Worm (Caenorhabditis elegans): ENCODE results near the gene hpo-9.

Gene hpo-9

ce11 chrV:7246951-7247350 lies 10.0 kb upstream of the hpo-9 start, which contains the start of gene C05C8.7:
Gene C05C8.7 (minus strand): TSS chrV:7247050.
- TF ChIP-seq F16B12.6 (tag; optimal IDR thresholded peaks at IDR 0.05) = no peak
- peak; percentile 92 for TF ChIP-seq blmp-1 (tag; optimal IDR thresholded peaks at IDR 0.05)
- no peak for TF ChIP-seq aha-1 (tag; optimal IDR thresholded peaks at IDR 0.05)
- no peak for TF ChIP-seq unc-30 (tag; optimal IDR thresholded peaks at IDR 0.05)
- TF ChIP-seq hlh-17 (GFP tag; optimal IDR thresholded peaks at IDR 0.05; ENCODE audit: borderline replicate concordance) = no peak
- TF ChIP-seq efl-1 (optimal IDR thresholded peaks at IDR 0.05) = no peak
- TF ChIP-seq efl-1 (GFP tag; optimal IDR thresholded peaks at IDR 0.05 in 1 of 2) = no peak
- TF ChIP-seq nhr-85 (tag) = no peak

- TF ChIP-seq ceh-90 (tag; optimal IDR thresholded peaks at IDR 0.05) (no peak), lsy-2 (tag; optimal IDR thresholded peaks at IDR 0.05) (no peak), C16A3.4 (tag; optimal IDR thresholded peaks at IDR 0.05) (no peak), ceh-82 (tag; optimal IDR thresholded peaks at IDR 0.05) (no peak), unc-98 (GFP tag; IDR thresholded peaks at IDR 0.05) (no peak), ama-1 (optimal IDR thresholded peaks at IDR 0.05) (no peak), aly-2 (tag; optimal IDR thresholded peaks at IDR 0.05) (no peak), nhr-85 (tag) (no peak), pqm-1 (tag; optimal IDR thresholded peaks at IDR 0.05) (no peak), efl-1 (optimal IDR thresholded peaks at IDR 0.05) (no peak), efl-1 (GFP tag; optimal IDR thresholded peaks at IDR 0.05 in 1 of 2) (no peak), nhr-11 (tag; optimal IDR thresholded peaks at IDR 0.05) (no peak), swsn-7 (tag; optimal IDR thresholded peaks at IDR 0.05) (no peak), nhr-90 (tag; optimal IDR thresholded peaks at IDR 0.05; ENCODE audit: poor library complexity) (no peak), mef-2 (tag; optimal IDR thresholded peaks at IDR 0.05) (no peak), nhr-28 (tag; optimal IDR thresholded peaks at IDR 0.05) (no peak)
Measured at ce11 chrV:7239471-7239870, 2.5 kb upstream of the hpo-9 start, which contains the start of gene C05C8.1. Gene C05C8.1 (plus strand): TSS chrV:7239771.

- TF ChIP-seq mef-2 (tag; optimal IDR thresholded peaks at IDR 0.05) (no peak), nhr-76 (tag; optimal IDR thresholded peaks at IDR 0.05) (no peak), Y116A8C.19 (tag; optimal IDR thresholded peaks at IDR 0.05; ENCODE audit: borderline replicate concordance) (no peak), lsy-2 (tag; optimal IDR thresholded peaks at IDR 0.05) (peak; percentile 88), dsc-1 (tag; optimal IDR thresholded peaks at IDR 0.05) (peak; percentile 82), nhr-85 (tag) (peak; percentile 94), lin-35 (GFP tag; optimal IDR thresholded peaks at IDR 0.05) (peak; percentile 94 to 97), xbp-1 (tag; optimal IDR thresholded peaks at IDR 0.05) (peak; percentile 88), snpc-4 (tag; optimal IDR thresholded peaks at IDR 0.05) (peak; percentile 63), isw-1 (GFP tag; IDR thresholded peaks at IDR 0.05) (peak; percentile 88), lin-13 (GFP tag; optimal IDR thresholded peaks at IDR 0.05) (peak; percentile 82), fkh-10 (GFP tag; optimal IDR thresholded peaks at IDR 0.05) (peak; percentile 37), grh-1 (GFP tag; IDR thresholded peaks at IDR 0.05) (peak; percentile 77), ama-1 (optimal IDR thresholded peaks at IDR 0.05) (no peak), mep-1 (tag; optimal IDR thresholded peaks at IDR 0.05) (peak; percentile 80), ceh-90 (tag; optimal IDR thresholded peaks at IDR 0.05) (no peak), ets-5 (GFP tag; IDR thresholded peaks at IDR 0.05) (no peak), nhr-12 (tag; optimal IDR thresholded peaks at IDR 0.05) (no peak), sox-4 (tag; optimal IDR thresholded peaks at IDR 0.05) (peak; percentile 8), fos-1 (tag; optimal IDR thresholded peaks at IDR 0.05) (peak; percentile 52), swsn-7 (tag; optimal IDR thresholded peaks at IDR 0.05) (peak; percentile 85), hpl-2 (GFP tag; optimal IDR thresholded peaks at IDR 0.05) (peak; percentile 75), C04F5.9 (tag; optimal IDR thresholded peaks at IDR 0.05) (peak; percentile 48), ztf-4 (tag; optimal IDR thresholded peaks at IDR 0.05) (peak; percentile 38), egl-27 (tag; optimal IDR thresholded peaks at IDR 0.05) (no peak), nhr-237 (tag; optimal IDR thresholded peaks at IDR 0.05) (peak; percentile 51), unc-62 (GFP tag; optimal IDR thresholded peaks at IDR 0.05) (no peak), unc-86 (tag; optimal IDR thresholded peaks at IDR 0.05) (peak; percentile 81), lin-39 (tag; optimal IDR thresholded peaks at IDR 0.05) (peak; percentile 74), efl-1 (optimal IDR thresholded peaks at IDR 0.05) (peak; percentile 96 to 98), efl-1 (GFP tag; optimal IDR thresholded peaks at IDR 0.05 in 1 of 2) (peak; percentile 96 to 100), nhr-11 (tag; optimal IDR thresholded peaks at IDR 0.05) (peak; percentile 48), blmp-1 (tag; optimal IDR thresholded peaks at IDR 0.05) (peak; percentile 73), hlh-4 (tag; optimal IDR thresholded peaks at IDR 0.05) (no peak), zag-1 (tag; optimal IDR thresholded peaks at IDR 0.05) (no peak), tlp-1 (tag; optimal IDR thresholded peaks at IDR 0.05) (no peak), nhr-28 (tag; optimal IDR thresholded peaks at IDR 0.05) (no peak), alr-1 (tag; optimal IDR thresholded peaks at IDR 0.05; ENCODE audit: borderline replicate concordance) (no peak), pax-3 (tag; optimal IDR thresholded peaks at IDR 0.05) (no peak), lin-14 (GFP tag; optimal IDR thresholded peaks at IDR 0.05) (peak; percentile 81)
Measured at ce11 chrV:7237133-7237532, 203 bp upstream of the hpo-9 start, which contains the start of gene hyls-1. Gene hyls-1 (plus strand): TSS chrV:7237381.
